Worm (Caenorhabditis elegans) whole organism, L4 larva: ENCODE results near the gene F38B6.8.

Experiments used
- D1046.2 ChIP-seq: fragments of 200-800 bp; sonication (Bioruptor generic); IDR thresholded peaks from 2 replicates; pipeline ENCODE4 v1.3.6; 2022; ENCODE audit warnings: missing genetic modification characterization, missing compliant biosample characterization
- F26F4.8 ChIP-seq: fragments of 200-800 bp; sonication (Bioruptor generic); conservative IDR thresholded peaks from 2 replicates; pipeline ENCODE4 v1.3.6; 2022; ENCODE audit warnings: missing genetic modification characterization, missing compliant biosample characterization
- F37D6.2 ChIP-seq: sonication (generic microtip); optimal IDR thresholded peaks from 2 replicates; lab custom pipeline; 2016; ENCODE audit warnings: mild to moderate bottlenecking, missing genetic modification characterization, missing compliant biosample characterization
- F44E2.7 ChIP-seq: fragments of 200-800 bp; sonication (Bioruptor generic); IDR thresholded peaks from 2 replicates; pipeline ENCODE4 v2.1.2; 2022; ENCODE audit warnings: missing genetic modification characterization, missing compliant biosample characterization
- F49E8.2 ChIP-seq: sonication (generic microtip); optimal IDR thresholded peaks from 2 replicates; lab custom pipeline; 2016; ENCODE audit warnings: missing compliant biosample characterization, mild to moderate bottlenecking, missing genetic modification characterization, borderline replicate concordance
- R02D3.7 ChIP-seq: fragments of 150-350 bp; sonication (generic microtip); optimal IDR thresholded peaks from 3 replicates; lab custom pipeline; 2014; ENCODE audit warnings: missing biosample characterization, missing genetic modification characterization
- T20F7.1 ChIP-seq: fragments of 200-800 bp; sonication (Bioruptor generic); optimal IDR thresholded peaks from 2 replicates; lab custom pipeline; 2018; ENCODE audit warnings: mild to moderate bottlenecking, missing genetic modification characterization, missing compliant biosample characterization
- Y5F2A.4 ChIP-seq: fragments of 200-800 bp; sonication (Bioruptor generic); optimal IDR thresholded peaks from 2 replicates; lab custom pipeline; 2018; ENCODE audit warnings: mild to moderate bottlenecking, missing genetic modification characterization, missing compliant biosample characterization
- ZK337.2 ChIP-seq: fragments of 200-800 bp; sonication (Bioruptor generic); IDR thresholded peaks from 2 replicates; pipeline ENCODE4 v1.3.6; 2022; ENCODE audit warnings: missing genetic modification reagents, missing genetic modification characterization, missing compliant biosample characterization
- ZK546.5 ChIP-seq, 2 experiments: sonication (generic microtip); optimal IDR thresholded peaks; 2 replicates each; lab custom pipeline; 2017; ENCODE audit warnings: missing biosample characterization in 2 of 2, missing genetic modification characterization in 2 of 2
- aly-2 ChIP-seq: sonication (generic microtip); optimal IDR thresholded peaks from 2 replicates; lab custom pipeline; 2018; ENCODE audit warnings: missing biosample characterization, missing genetic modification characterization
- ceh-20 ChIP-seq: fragments of 200-800 bp; sonication (Bioruptor generic); IDR thresholded peaks from 2 replicates; pipeline ENCODE4 v1.3.6; 2022; ENCODE audit warnings: missing genetic modification reagents, missing genetic modification characterization, missing compliant biosample characterization
- ceh-44 ChIP-seq: fragments of 200-800 bp; sonication (Bioruptor generic); IDR thresholded peaks from 2 replicates; pipeline ENCODE4 v1.3.6; 2022; ENCODE audit warnings: missing genetic modification reagents, missing genetic modification characterization, missing compliant biosample characterization
- ceh-62 ChIP-seq: sonication (generic microtip); optimal IDR thresholded peaks from 2 replicates; lab custom pipeline; 2017; ENCODE audit warnings: missing biosample characterization, missing genetic modification characterization
- ceh-82 ChIP-seq: sonication (generic microtip); optimal IDR thresholded peaks from 2 replicates; lab custom pipeline; 2017; ENCODE audit warnings: missing biosample characterization, missing genetic modification characterization
- daf-12 ChIP-seq: fragments of 150-350 bp; optimal IDR thresholded peaks from 2 replicates; lab custom pipeline; 2014; ENCODE audit warnings: missing biosample characterization, missing genetic modification reagents, missing genetic modification characterization
- daf-19 ChIP-seq: fragments of 200-800 bp; sonication (Bioruptor generic); conservative IDR thresholded peaks from 2 replicates; pipeline ENCODE4 v1.3.6; 2022; ENCODE audit warnings: missing genetic modification characterization, missing compliant biosample characterization
- daf-8 ChIP-seq: fragments of 200-800 bp; sonication (Bioruptor generic); IDR thresholded peaks from 2 replicates; pipeline ENCODE4 v1.3.6; 2022; ENCODE audit warnings: missing genetic modification characterization, missing compliant biosample characterization
- dmd-6 ChIP-seq: fragments of 200-800 bp; sonication (Bioruptor generic); IDR thresholded peaks from 2 replicates; pipeline ENCODE4 v1.3.6; 2022; ENCODE audit warnings: missing genetic modification reagents, missing genetic modification characterization, missing compliant biosample characterization
- dpl-1 ChIP-seq: fragments of 150-350 bp; optimal IDR thresholded peaks from 2 replicates; lab custom pipeline; 2014; ENCODE audit warnings: missing biosample characterization, missing genetic modification reagents, missing genetic modification characterization
- egl-27 ChIP-seq: sonication (generic microtip); optimal IDR thresholded peaks from 3 replicates; lab custom pipeline; 2017; ENCODE audit warnings: missing biosample characterization, missing genetic modification reagents, missing genetic modification characterization
- hif-1 ChIP-seq, 2 experiments: sonication (generic microtip); optimal IDR thresholded peaks; 2 replicates each; lab custom pipeline; 2016 to 2017; ENCODE audit warnings: missing compliant biosample characterization in 2 of 2, missing genetic modification characterization in 2 of 2, missing genetic modification reagents in 2 of 2, missing genotype in 2 of 2, mild to moderate bottlenecking in 1 of 2
- hlh-11 ChIP-seq: fragments of 200-800 bp; sonication (Bioruptor generic); optimal IDR thresholded peaks from 2 replicates; lab custom pipeline; 2018; ENCODE audit warnings: mild to moderate bottlenecking, missing genetic modification characterization, missing compliant biosample characterization
- hmg-1.1 ChIP-seq: fragments of 200-800 bp; sonication (Bioruptor generic); IDR thresholded peaks from 2 replicates; pipeline ENCODE4 v1.3.6; 2022; ENCODE audit warnings: missing genetic modification reagents, missing genetic modification characterization, missing compliant biosample characterization
- lim-7 ChIP-seq: fragments of 200-800 bp; sonication (Bioruptor generic); IDR thresholded peaks from 2 replicates; pipeline ENCODE4 v1.3.6; 2022; ENCODE audit warnings: missing genetic modification characterization, missing compliant biosample characterization
- lin-1 ChIP-seq: fragments of 200-800 bp; sonication (Bioruptor generic); IDR thresholded peaks from 2 replicates; pipeline ENCODE4 v1.3.6; 2022; ENCODE audit warnings: missing genetic modification reagents, missing genetic modification characterization, missing compliant biosample characterization
- lin-39 ChIP-seq: fragments of 150-350 bp; optimal IDR thresholded peaks from 2 replicates; lab custom pipeline; 2014; ENCODE audit warnings: missing biosample characterization, missing genetic modification reagents, missing genetic modification characterization
- madf-5 ChIP-seq, 2 experiments: fragments of 200-800 bp; sonication (Bioruptor generic); IDR thresholded peaks; 2 replicates each; pipeline ENCODE4 v1.3.6; 2022; ENCODE audit warnings: missing compliant biosample characterization in 2 of 2, missing genetic modification characterization in 2 of 2
- madf-9 ChIP-seq: fragments of 200-800 bp; sonication (Bioruptor generic); conservative IDR thresholded peaks from 2 replicates; pipeline ENCODE4 v1.3.6; 2022; ENCODE audit warnings: missing genetic modification reagents, missing genetic modification characterization, missing compliant biosample characterization
- mxl-2 ChIP-seq: fragments of 200-800 bp; sonication (Bioruptor generic); conservative IDR thresholded peaks from 2 replicates; pipeline ENCODE4 v1.3.6; 2022; ENCODE audit warnings: missing genetic modification reagents, missing genetic modification characterization, missing compliant biosample characterization
- nhr-102 ChIP-seq: sonication (generic microtip); optimal IDR thresholded peaks from 2 replicates; lab custom pipeline; 2016; ENCODE audit warnings: mild to moderate bottlenecking, missing genetic modification characterization, moderate library complexity, missing compliant biosample characterization
- nhr-25 ChIP-seq: sonication (generic microtip); optimal IDR thresholded peaks from 2 replicates; lab custom pipeline; 2017; ENCODE audit warnings: missing genetic modification characterization, mild to moderate bottlenecking, missing compliant biosample characterization, antibody characterized with exemption, moderate library complexity, borderline replicate concordance; ENCODE audit not compliant: insufficient read depth
- nhr-28 ChIP-seq: fragments of 150-350 bp; optimal IDR thresholded peaks from 2 replicates; lab custom pipeline; 2014; ENCODE audit warnings: missing biosample characterization, missing genetic modification characterization
- nhr-41 ChIP-seq: fragments of 200-800 bp; sonication (Bioruptor generic); IDR thresholded peaks from 2 replicates; pipeline ENCODE4 v1.3.6; 2022; ENCODE audit warnings: missing genetic modification reagents, missing genetic modification characterization, missing compliant biosample characterization
- nhr-48 ChIP-seq: sonication (generic microtip); optimal IDR thresholded peaks from 2 replicates; lab custom pipeline; 2016; ENCODE audit warnings: mild to moderate bottlenecking, missing genetic modification characterization, missing compliant biosample characterization
- nhr-6 ChIP-seq: fragments of 150-350 bp; optimal IDR thresholded peaks from 2 replicates; lab custom pipeline; 2014; ENCODE audit warnings: missing biosample characterization, missing genetic modification characterization
- nhr-76 ChIP-seq: fragments of 150-350 bp; optimal IDR thresholded peaks from 2 replicates; lab custom pipeline; 2014; ENCODE audit warnings: missing biosample characterization, missing genetic modification characterization
- pha-4 ChIP-seq, 2 experiments: fragments of 150-350 bp in 1 of 2; fragments of 200-800 bp in 1 of 2; sonication (Bioruptor generic) in 1 of 2; IDR thresholded peaks in 1 of 2; optimal IDR thresholded peaks in 1 of 2; 2 replicates each; pipeline versions ENCODE4 v1.3.6 to Lab custom; 2014 to 2022; ENCODE audit warnings: missing genetic modification characterization in 2 of 2, missing genetic modification reagents in 2 of 2, missing biosample characterization in 1 of 2, missing compliant biosample characterization in 1 of 2
- php-3 ChIP-seq: fragments of 200-800 bp; sonication (Bioruptor generic); IDR thresholded peaks from 2 replicates; pipeline ENCODE4 v1.3.6; 2022; ENCODE audit warnings: missing genetic modification reagents, missing genetic modification characterization, missing compliant biosample characterization
- set-16 ChIP-seq: fragments of 200-800 bp; sonication (Bioruptor generic); IDR thresholded peaks from 2 replicates; pipeline ENCODE4 v1.3.6; 2022; ENCODE audit warnings: missing genetic modification reagents, missing genetic modification characterization, missing compliant biosample characterization
- skn-1 ChIP-seq: fragments of 150-350 bp; optimal IDR thresholded peaks from 2 replicates; lab custom pipeline; 2014; ENCODE audit warnings: missing biosample characterization, missing genetic modification characterization
- snpc-1.2 ChIP-seq: fragments of 200-800 bp; sonication (Bioruptor generic); IDR thresholded peaks from 2 replicates; pipeline ENCODE4 v1.3.6; 2022; ENCODE audit warnings: missing genetic modification reagents, missing genetic modification characterization, missing compliant biosample characterization
- tag-97 ChIP-seq: fragments of 200-800 bp; sonication (Bioruptor generic); IDR thresholded peaks from 2 replicates; pipeline ENCODE4 v1.3.6; 2022; ENCODE audit warnings: missing genetic modification characterization, missing compliant biosample characterization
- tra-1 ChIP-seq: fragments of 200-800 bp; sonication (Bioruptor generic); IDR thresholded peaks from 2 replicates; pipeline ENCODE4 v1.3.6; 2022; ENCODE audit warnings: missing genetic modification reagents, missing genetic modification characterization, missing compliant biosample characterization
- unc-62 ChIP-seq, 3 experiments: fragments of 150-350 bp in 1 of 3; sonication (generic microtip); optimal IDR thresholded peaks in 2 of 3; peaks in 1 of 3; 1 replicate in 1 of 3; 2 replicates in 2 of 3; lab custom pipeline; 2014 to 2017; ENCODE audit warnings: missing biosample characterization in 3 of 3, missing genetic modification characterization in 3 of 3, missing genetic modification reagents in 3 of 3, missing genotype in 1 of 3
- vab-7 ChIP-seq: fragments of 200-800 bp; sonication (Bioruptor generic); IDR thresholded peaks from 2 replicates; pipeline ENCODE4 v1.3.6; 2022; ENCODE audit warnings: missing genetic modification reagents, missing genetic modification characterization, missing compliant biosample characterization
- zag-1 ChIP-seq: fragments of 150-350 bp; optimal IDR thresholded peaks from 2 replicates; lab custom pipeline; 2014; ENCODE audit warnings: missing biosample characterization, missing genetic modification characterization
- zfp-2 ChIP-seq: sonication (generic microtip); optimal IDR thresholded peaks from 2 replicates; lab custom pipeline; 2016; ENCODE audit warnings: mild to moderate bottlenecking, missing genetic modification characterization, missing compliant biosample characterization
- zip-11 ChIP-seq: fragments of 200-800 bp; sonication (Bioruptor generic); IDR thresholded peaks from 2 replicates; pipeline ENCODE4 v1.3.6; 2022; ENCODE audit warnings: missing genetic modification characterization, missing compliant biosample characterization
- ztf-7 ChIP-seq: fragments of 150-350 bp; optimal IDR thresholded peaks from 2 replicates; lab custom pipeline; 2014; ENCODE audit warnings: missing biosample characterization, missing genetic modification characterization

F38B6.8 gene

ce11 chrX:6644971-6645704, 37.4 kb downstream of the F38B6.8 start, which contains the start of gene C56E10.3 (continued):
- TF ChIP-seq F49E8.2 (tag; lab: Kevin White, UChicago) (no peak), madf-5 (GFP tag; IDR thresholded peaks at IDR 0.05; lab: Robert Waterston, UW) (no peak), ceh-62 (tag; lab: Kevin White, UChicago) (no peak), ztf-7 (no peak), nhr-41 (GFP tag; lab: Robert Waterston, UW) (no peak), nhr-48 (tag; lab: Kevin White, UChicago) (no peak), zip-11 (GFP tag; lab: Robert Waterston, UW) (no peak), skn-1 (tag; lab: Kevin White, UChicago) (no peak), daf-12 (no peak), nhr-28 (tag; lab: Kevin White, UChicago) (peak; percentile 20), tag-97 (no peak), nhr-102 (peak; percentile 13), D1046.2 (GFP tag; lab: Robert Waterston, UW) (no peak), lin-39 (tag; lab: Kevin White, UChicago) (no peak), pha-4 (GFP tag; IDR thresholded peaks at IDR 0.05; lab: Robert Waterston, UW) (no peak), pha-4 (tag; optimal IDR thresholded peaks at IDR 0.05; lab: Kevin White, UChicago) (no peak), ceh-44 (GFP tag; lab: Robert Waterston, UW) (no peak), tra-1 (GFP tag; lab: Robert Waterston, UW) (no peak), dmd-6 (peak; percentile 19; the same call in 1 of the 2 replicates), hlh-11 (tag; lab: Kevin White, UChicago) (peak; percentile 64), set-16 (no peak), nhr-6 (tag; lab: Kevin White, UChicago) (no peak), T20F7.1 (no peak), F37D6.2 (tag; lab: Kevin White, UChicago) (no peak), nhr-25 (tag; lab: Kevin White, UChicago) (no peak), dpl-1 (GFP tag; lab: Kevin White, UChicago) (no peak), ceh-82 (tag; lab: Kevin White, UChicago) (no peak), lin-1 (GFP tag; lab: Robert Waterston, UW) (no peak), F44E2.7 (GFP tag; lab: Robert Waterston, UW) (no peak), ZK337.2 (GFP tag; lab: Robert Waterston, UW) (no peak), Y5F2A.4 (GFP tag; lab: Kevin White, UChicago) (no peak), zag-1 (tag; lab: Kevin White, UChicago) (no peak), daf-8 (GFP tag; lab: Robert Waterston, UW) (no peak), ZK546.5 (tag; optimal IDR thresholded peaks at IDR 0.05; lab: Kevin White, UChicago) (no peak), php-3 (GFP tag; lab: Robert Waterston, UW) (0 out of 2 replicates have a peak, but pooled peaks have one; percentile 8), R02D3.7 (no peak), mxl-2 (GFP tag; lab: Robert Waterston, UW) (no peak), snpc-1.2 (GFP tag; lab: Robert Waterston, UW) (no peak), hmg-1.1 (GFP tag; lab: Robert Waterston, UW) (no peak), F26F4.8 (no peak), vab-7 (GFP tag; lab: Robert Waterston, UW) (no peak), madf-9 (GFP tag; lab: Robert Waterston, UW) (no peak), egl-27 (no peak), aly-2 (tag; lab: Kevin White, UChicago) (no peak), lim-7 (no peak), hif-1 (tag; optimal IDR thresholded peaks at IDR 0.05; lab: Kevin White, UChicago) (no peak), daf-19 (GFP tag; lab: Robert Waterston, UW) (no peak), ceh-20 (no peak), nhr-76 (no peak), unc-62 (GFP tag; optimal IDR thresholded peaks at IDR 0.05 in 1 of 2; lab: Kevin White, UChicago) (no peak), unc-62 (tag; optimal IDR thresholded peaks at IDR 0.05; lab: Kevin White, UChicago) (no peak), zfp-2 (tag; lab: Kevin White, UChicago) (no peak)
